Fruit fly (Drosophila melanogaster) whole organism, embryonic: ENCODE results near the gene CG6497.

Experiments used
- ATbp ChIP-seq: fragments of 200-800 bp; sonication (Bioruptor generic); optimal IDR thresholded peaks from 2 replicates; lab custom pipeline; 2017; ENCODE audit warnings: missing biosample characterization, mild to moderate bottlenecking, missing genetic modification characterization, missing genetic modification reagents
- Atf-2 ChIP-seq: fragments of 200-800 bp; sonication (Bioruptor generic); optimal IDR thresholded peaks from 2 replicates; lab custom pipeline; 2016; ENCODE audit warnings: missing biosample characterization, missing genetic modification characterization
- CG10462 ChIP-seq: fragments of 200-800 bp; sonication (Bioruptor generic); optimal IDR thresholded peaks from 2 replicates; lab custom pipeline; 2016; ENCODE audit warnings: missing biosample characterization, missing genetic modification characterization
- CG10654 ChIP-seq: fragments of 200-800 bp; sonication (Bioruptor generic); optimal IDR thresholded peaks from 2 replicates; lab custom pipeline; 2016; ENCODE audit warnings: missing biosample characterization, missing genetic modification characterization
- CG11696 ChIP-seq: fragments of 200-800 bp; sonication (Bioruptor generic); IDR thresholded peaks from 2 replicates; pipeline ENCODE4 v1.3.6; 2022; ENCODE audit warnings: missing biosample characterization, missing genetic modification characterization
- CG14014 ChIP-seq: fragments of 200-800 bp; sonication (Bioruptor generic); IDR thresholded peaks from 2 replicates; pipeline ENCODE4 v1.3.6; 2022; ENCODE audit warnings: missing biosample characterization, missing genetic modification characterization
- CG15011 ChIP-seq: fragments of 200-800 bp; sonication (Bioruptor generic); optimal IDR thresholded peaks from 3 replicates; lab custom pipeline; 2018; ENCODE audit warnings: missing biosample characterization, mild to moderate bottlenecking, missing genetic modification characterization
- CG1602 ChIP-seq: fragments of 200-800 bp; sonication (Bioruptor generic); optimal IDR thresholded peaks from 3 replicates; lab custom pipeline; 2016; ENCODE audit warnings: missing biosample characterization, missing genetic modification characterization
- CG16779 ChIP-seq: fragments of 200-800 bp; sonication (Bioruptor generic); IDR thresholded peaks from 2 replicates; pipeline ENCODE4 v1.3.6; 2022; ENCODE audit warnings: missing biosample characterization, missing genetic modification characterization
- CG17186 ChIP-seq: fragments of 200-800 bp; sonication (Bioruptor generic); optimal IDR thresholded peaks from 3 replicates; lab custom pipeline; 2017; ENCODE audit warnings: missing biosample characterization, missing genetic modification reagents, missing genetic modification characterization
- CG17361 ChIP-seq: fragments of 200-800 bp; sonication (Bioruptor generic); IDR thresholded peaks from 3 replicates; pipeline ENCODE4 v1.3.6; 2022; ENCODE audit warnings: missing biosample characterization, missing genetic modification characterization
- CG1832 ChIP-seq: fragments of 200-800 bp; sonication (Bioruptor generic); optimal IDR thresholded peaks from 2 replicates; lab custom pipeline; 2017; ENCODE audit warnings: missing biosample characterization, mild to moderate bottlenecking, missing genetic modification characterization, inconsistent platforms
- CG2202 ChIP-seq: fragments of 200-800 bp; sonication (Bioruptor generic); optimal IDR thresholded peaks from 2 replicates; lab custom pipeline; 2018; ENCODE audit warnings: missing biosample characterization, mild to moderate bottlenecking, missing genetic modification characterization
- CG30431 ChIP-seq: fragments of 200-800 bp; sonication (Bioruptor generic); optimal IDR thresholded peaks from 2 replicates; lab custom pipeline; 2017; ENCODE audit warnings: missing biosample characterization, missing genetic modification characterization
- CG31365 ChIP-seq: fragments of 200-800 bp; sonication (Bioruptor generic); optimal IDR thresholded peaks from 2 replicates; lab custom pipeline; 2018; ENCODE audit warnings: missing biosample characterization, mild to moderate bottlenecking, missing genetic modification characterization
- CG32772 ChIP-seq: fragments of 200-800 bp; sonication (Bioruptor generic); IDR thresholded peaks from 2 replicates; pipeline ENCODE4 v1.3.6; 2022; ENCODE audit warnings: missing biosample characterization, missing genetic modification characterization
- CG34376 ChIP-seq: fragments of 200-800 bp; sonication (Bioruptor generic); optimal IDR thresholded peaks from 2 replicates; lab custom pipeline; 2018; ENCODE audit warnings: missing biosample characterization, mild to moderate bottlenecking, missing genetic modification characterization
- CG4404 ChIP-seq: fragments of 200-800 bp; sonication (Bioruptor generic); IDR thresholded peaks from 2 replicates; pipeline ENCODE4 v1.3.6; 2022; ENCODE audit warnings: missing biosample characterization, missing genetic modification characterization
- CG4424 ChIP-seq: fragments of 200-800 bp; sonication (Bioruptor generic); optimal IDR thresholded peaks from 3 replicates; lab custom pipeline; 2016; ENCODE audit warnings: missing biosample characterization, missing genetic modification characterization
- CG4820 ChIP-seq: fragments of 200-800 bp; sonication (Bioruptor generic); optimal IDR thresholded peaks from 3 replicates; lab custom pipeline; 2016; ENCODE audit warnings: missing biosample characterization, missing genetic modification characterization
- CG6175 ChIP-seq: fragments of 200-800 bp; sonication (Bioruptor generic); IDR thresholded peaks from 3 replicates; pipeline ENCODE4 v1.3.6; 2022; ENCODE audit warnings: missing biosample characterization, missing genetic modification characterization
- CG7839 ChIP-seq: fragments of 200-800 bp; sonication (Bioruptor generic); optimal IDR thresholded peaks from 3 replicates; lab custom pipeline; 2018; ENCODE audit warnings: missing biosample characterization, mild to moderate bottlenecking, missing genetic modification characterization, moderate library complexity
- CG9817 ChIP-seq: fragments of 200-800 bp; sonication (Bioruptor generic); optimal IDR thresholded peaks from 2 replicates; lab custom pipeline; 2018; ENCODE audit warnings: missing biosample characterization, mild to moderate bottlenecking, missing genetic modification characterization, moderate library complexity
- CHES-1-like ChIP-seq: fragments of 200-800 bp; sonication (Bioruptor generic); optimal IDR thresholded peaks from 2 replicates; lab custom pipeline; 2016; ENCODE audit warnings: missing biosample characterization, missing genetic modification characterization
- D19B ChIP-seq: fragments of 200-800 bp; sonication (Bioruptor generic); optimal IDR thresholded peaks from 2 replicates; lab custom pipeline; 2017; ENCODE audit warnings: missing biosample characterization, mild to moderate bottlenecking, missing genetic modification characterization
- Dip2 ChIP-seq: fragments of 200-800 bp; sonication (Bioruptor generic); IDR thresholded peaks from 2 replicates; pipeline ENCODE4 v1.3.6; 2022; ENCODE audit warnings: missing biosample characterization, missing genetic modification characterization
- Doc3 ChIP-seq: fragments of 200-800 bp; sonication (Bioruptor generic); IDR thresholded peaks from 3 replicates; pipeline ENCODE4 v1.3.6; 2022; ENCODE audit warnings: missing biosample characterization, missing genetic modification characterization; ENCODE audit not compliant: partially characterized antibody
- ERR ChIP-seq: fragments of 200-800 bp; sonication (Bioruptor generic); optimal IDR thresholded peaks from 2 replicates; lab custom pipeline; 2016; ENCODE audit warnings: missing biosample characterization, missing genetic modification characterization
- Fer2 ChIP-seq: fragments of 200-800 bp; sonication (Bioruptor generic); optimal IDR thresholded peaks from 2 replicates; lab custom pipeline; 2018; ENCODE audit warnings: missing biosample characterization, mild to moderate bottlenecking, missing genetic modification characterization, moderate library complexity
- HLH54F ChIP-seq: fragments of 200-800 bp; sonication (Bioruptor generic); optimal IDR thresholded peaks from 3 replicates; lab custom pipeline; 2016; ENCODE audit warnings: missing biosample characterization, missing genetic modification characterization
- Jarid2 ChIP-seq: fragments of 200-800 bp; sonication (Bioruptor generic); optimal IDR thresholded peaks from 3 replicates; lab custom pipeline; 2017; ENCODE audit warnings: mild to moderate bottlenecking, missing biosample characterization, missing genetic modification reagents, missing genetic modification characterization
- Mrtf ChIP-seq: fragments of 200-800 bp; sonication (Bioruptor generic); IDR thresholded peaks from 3 replicates; pipeline ENCODE4 v1.3.6; 2022; ENCODE audit warnings: missing biosample characterization, missing genetic modification characterization
- NK7.1 ChIP-seq: fragments of 200-800 bp; sonication (Bioruptor generic); optimal IDR thresholded peaks from 3 replicates; lab custom pipeline; 2016; ENCODE audit warnings: missing biosample characterization, missing genetic modification characterization
- Poxn ChIP-seq: fragments of 200-800 bp; sonication (Bioruptor generic); IDR thresholded peaks from 2 replicates; pipeline ENCODE4 v1.3.6; 2022; ENCODE audit warnings: missing biosample characterization, missing genetic modification characterization
- Ssrp ChIP-seq: fragments of 200-800 bp; sonication (Bioruptor generic); optimal IDR thresholded peaks from 2 replicates; lab custom pipeline; 2018; ENCODE audit warnings: missing biosample characterization, mild to moderate bottlenecking, missing genetic modification characterization, moderate library complexity
- Tbp ChIP-seq: fragments of >200 bp; optimal IDR thresholded peaks from 2 replicates; lab custom pipeline; 2018; ENCODE audit warnings: missing biosample characterization, missing genetic modification characterization
- ab ChIP-seq: fragments of 200-800 bp; sonication (Bioruptor generic); optimal IDR thresholded peaks from 2 replicates; lab custom pipeline; 2016; ENCODE audit warnings: missing biosample characterization, missing genetic modification characterization
- chinmo ChIP-seq: fragments of 200-800 bp; sonication (Bioruptor generic); IDR thresholded peaks from 4 replicates; pipeline ENCODE4 v1.3.6; 2022; ENCODE audit warnings: missing biosample characterization, missing genetic modification characterization; ENCODE audit not compliant: partially characterized antibody
- exex ChIP-seq: fragments of 200-800 bp; sonication (Bioruptor generic); optimal IDR thresholded peaks from 4 replicates; lab custom pipeline; 2018; ENCODE audit warnings: missing biosample characterization, mild to moderate bottlenecking, missing genetic modification characterization, moderate library complexity
- fru ChIP-seq: fragments of >200 bp; optimal IDR thresholded peaks from 2 replicates; lab custom pipeline; 2017
- fu2 ChIP-seq: fragments of 200-800 bp; sonication (Bioruptor generic); optimal IDR thresholded peaks from 2 replicates; lab custom pipeline; 2016; ENCODE audit warnings: missing biosample characterization, missing genetic modification characterization
- her ChIP-seq: fragments of 200-800 bp; sonication (Bioruptor generic); optimal IDR thresholded peaks from 2 replicates; lab custom pipeline; 2016; ENCODE audit warnings: missing biosample characterization, missing genetic modification characterization
- lbe ChIP-seq: fragments of 200-800 bp; sonication (Bioruptor generic); optimal IDR thresholded peaks from 2 replicates; lab custom pipeline; 2016; ENCODE audit warnings: missing biosample characterization, mild to moderate bottlenecking, missing genetic modification characterization
- mld ChIP-seq: fragments of 200-800 bp; sonication (Bioruptor generic); IDR thresholded peaks from 3 replicates; pipeline ENCODE4 v1.3.6; 2022; ENCODE audit warnings: missing biosample characterization, missing genetic modification characterization; ENCODE audit not compliant: partially characterized antibody
- nerfin-1 ChIP-seq: fragments of 200-800 bp; sonication (Bioruptor generic); optimal IDR thresholded peaks from 3 replicates; lab custom pipeline; 2019; ENCODE audit warnings: missing biosample characterization, mild to moderate bottlenecking, missing genetic modification characterization, moderate library complexity
- nmo ChIP-seq: fragments of 200-800 bp; sonication (Bioruptor generic); optimal IDR thresholded peaks from 2 replicates; lab custom pipeline; 2018; ENCODE audit warnings: missing biosample characterization, mild to moderate bottlenecking, missing genetic modification characterization, moderate library complexity
- odd ChIP-seq: fragments of 200-800 bp; sonication (Bioruptor generic); optimal IDR thresholded peaks from 2 replicates; lab custom pipeline; 2017; ENCODE audit warnings: missing biosample characterization, mild to moderate bottlenecking, missing genetic modification characterization
- p53 ChIP-seq: fragments of 200-800 bp; sonication (Bioruptor generic); optimal IDR thresholded peaks from 2 replicates; lab custom pipeline; 2016; ENCODE audit warnings: missing biosample characterization, missing genetic modification characterization
- rib ChIP-seq: fragments of 200-800 bp; sonication (Bioruptor generic); IDR thresholded peaks from 2 replicates; pipeline ENCODE4 v1.3.6; 2022; ENCODE audit warnings: missing biosample characterization, missing genetic modification characterization
- sna ChIP-seq: fragments of 200-800 bp; sonication (Bioruptor generic); IDR thresholded peaks from 2 replicates; pipeline ENCODE4 v1.3.6; 2022; ENCODE audit warnings: missing biosample characterization, missing genetic modification characterization; ENCODE audit not compliant: partially characterized antibody
- sug ChIP-seq: fragments of 200-800 bp; optimal IDR thresholded peaks from 2 replicates; lab custom pipeline; 2019; ENCODE audit warnings: missing biosample characterization, mild to moderate bottlenecking, missing genetic modification characterization, moderate library complexity
- zfh1 ChIP-seq: fragments of 200-800 bp; sonication (Bioruptor generic); IDR thresholded peaks from 3 replicates; pipeline ENCODE4 v1.3.6; 2022; ENCODE audit warnings: missing biosample characterization, missing genetic modification characterization

The CG6497 gene

DNA sequence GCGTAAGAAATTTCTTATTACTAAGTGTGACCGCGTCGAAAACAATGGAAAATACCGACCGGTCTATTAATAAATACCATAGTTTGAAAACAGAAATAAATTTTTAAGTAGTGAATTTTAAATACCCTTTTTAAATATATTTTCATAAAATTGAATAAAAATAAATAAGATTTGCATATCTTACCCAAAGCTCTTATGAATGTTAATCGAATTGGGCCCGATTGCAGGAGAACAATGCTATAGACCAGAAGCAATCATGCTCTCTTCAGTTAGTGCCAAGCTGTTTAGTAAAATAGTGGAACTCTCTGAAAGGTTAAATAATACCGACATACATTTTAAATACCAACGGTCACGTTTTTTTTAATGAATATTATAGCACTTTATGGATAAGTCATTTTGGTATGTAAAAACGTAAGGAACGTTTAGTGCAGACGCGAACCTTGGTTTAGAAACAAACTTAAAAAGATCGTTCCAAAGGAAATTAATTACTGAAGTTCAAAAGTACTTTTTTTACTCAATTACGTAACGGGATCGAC, 11.6 kb downstream of the CG6497 start, which contains the start of gene Afg3l2 (continued):
- TF ChIP-seq rib (GFP tag; lab: Robert Waterston, UW) (0 out of 2 replicates have a peak, but pooled peaks have one; percentile 28), lbe (GFP tag; lab: Kevin White, UChicago) (no peak), exex (tag; lab: Kevin White, UChicago) (no peak), chinmo (no peak), her (GFP tag; lab: Kevin White, UChicago) (no peak), odd (GFP tag; lab: Kevin White, UChicago) (no peak), nmo (GFP tag; lab: Kevin White, UChicago) (peak; percentile 71), CG17361 (GFP tag; lab: Robert Waterston, UW) (peak; percentile 89), NK7.1 (no peak), Poxn (GFP tag; lab: Robert Waterston, UW) (peak; percentile 32; the same call in 1 of the 2 replicates), D19B (GFP tag; lab: Kevin White, UChicago) (peak; percentile 13), ab (GFP tag; lab: Kevin White, UChicago) (no peak), zfh1 (GFP tag; lab: Robert Waterston, UW) (peak; percentile 79), Jarid2 (GFP tag; lab: Kevin White, UChicago) (peak; percentile 3), CG32772 (peak; percentile 79), ATbp (peak; percentile 47), fu2 (GFP tag; lab: Kevin White, UChicago) (no peak), Mrtf (GFP tag; lab: Robert Waterston, UW) (peak; percentile 76), ERR (no peak), Atf-2 (GFP tag; lab: Kevin White, UChicago) (no peak), CG16779 (GFP tag; lab: Robert Waterston, UW) (no peak), CG34376 (GFP tag; lab: Kevin White, UChicago) (peak; percentile 16), CG4404 (GFP tag; lab: Robert Waterston, UW) (peak; percentile 48; the same call in 1 of the 2 replicates), CG11696 (no peak), CG1832 (no peak), mld (GFP tag; lab: Robert Waterston, UW) (no peak), nerfin-1 (tag; lab: Kevin White, UChicago) (no peak), CG4820 (GFP tag; lab: Kevin White, UChicago) (peak; percentile 70), Ssrp (peak; percentile 51), p53 (GFP tag; lab: Kevin White, UChicago) (no peak), Dip2 (no peak), Tbp (GFP tag; lab: Kevin White, UChicago) (no peak), CG30431 (GFP tag; lab: Kevin White, UChicago) (no peak), CG7839 (tag; lab: Kevin White, UChicago) (no peak), CG4424 (peak; percentile 85), CG1602 (GFP tag; lab: Kevin White, UChicago) (peak; percentile 19), CG15011 (no peak), CG9817 (tag; lab: Kevin White, UChicago) (peak; percentile 65), sna (no peak), CG31365 (tag; lab: Kevin White, UChicago) (no peak), CG6175 (GFP tag; lab: Robert Waterston, UW) (no peak), CG10462 (GFP tag; lab: Kevin White, UChicago) (no peak), Fer2 (tag; lab: Kevin White, UChicago) (peak; percentile 20), CG17186 (GFP tag; lab: Kevin White, UChicago) (no peak), CG14014 (GFP tag; lab: Robert Waterston, UW) (no peak), CG2202 (tag; lab: Kevin White, UChicago) (no peak), fru (lab: Kevin White, UChicago) (no peak), CG10654 (GFP tag; lab: Kevin White, UChicago) (peak; percentile 72), sug (tag; lab: Kevin White, UChicago) (no peak), Doc3 (GFP tag; lab: Robert Waterston, UW) (no peak), CHES-1-like (GFP tag; lab: Kevin White, UChicago) (no peak), HLH54F (GFP tag; lab: Kevin White, UChicago) (no peak)
